Fruit fly (Drosophila melanogaster) whole organism, prepupa: ENCODE measurements around the gene Thor.

ENCODE experiments used
- Blimp-1 ChIP-seq: fragments of 200-800 bp; sonication (Bioruptor generic); optimal IDR thresholded peaks from 3 replicates; lab custom pipeline; 2017; ENCODE audit warnings: missing biosample characterization, missing genetic modification characterization, mild to moderate bottlenecking, moderate library complexity, missing genetic modification reagents
- CG11294 ChIP-seq: fragments of 200-800 bp; sonication (Bioruptor generic); IDR thresholded peaks from 2 replicates; pipeline ENCODE4 v1.3.6; 2022; ENCODE audit warnings: missing biosample characterization, missing genetic modification characterization
- CG11762 ChIP-seq: fragments of 200-800 bp; sonication (Bioruptor generic); optimal IDR thresholded peaks from 3 replicates; lab custom pipeline; 2016; ENCODE audit warnings: missing biosample characterization, missing genetic modification characterization; ENCODE audit not compliant: insufficient read depth
- CG11902 ChIP-seq: fragments of 200-800 bp; sonication (Bioruptor generic); optimal IDR thresholded peaks from 3 replicates; lab custom pipeline; 2016; ENCODE audit warnings: missing biosample characterization, missing genetic modification characterization
- CG1621 ChIP-seq: fragments of 200-800 bp; sonication (Bioruptor generic); optimal IDR thresholded peaks from 3 replicates; lab custom pipeline; 2018; ENCODE audit warnings: missing biosample characterization, mild to moderate bottlenecking, missing genetic modification characterization
- CG16779 ChIP-seq: fragments of 200-800 bp; sonication (Bioruptor generic); optimal IDR thresholded peaks from 3 replicates; lab custom pipeline; 2017; ENCODE audit warnings: missing biosample characterization, mild to moderate bottlenecking, missing genetic modification characterization
- CG3032 ChIP-seq: fragments of 200-800 bp; optimal IDR thresholded peaks from 2 replicates; lab custom pipeline; 2019; ENCODE audit warnings: missing biosample characterization, mild to moderate bottlenecking, missing genetic modification characterization, moderate library complexity
- CG31627 ChIP-seq: fragments of 200-800 bp; sonication (Bioruptor generic); optimal IDR thresholded peaks from 3 replicates; lab custom pipeline; 2016; ENCODE audit warnings: missing biosample characterization, missing genetic modification characterization
- CG32006 ChIP-seq: fragments of 200-800 bp; sonication (Bioruptor generic); optimal IDR thresholded peaks from 3 replicates; lab custom pipeline; 2017; ENCODE audit warnings: missing biosample characterization, mild to moderate bottlenecking, missing genetic modification characterization
- CG34406 ChIP-seq: fragments of 200-800 bp; sonication (Bioruptor generic); optimal IDR thresholded peaks from 3 replicates; lab custom pipeline; 2016; ENCODE audit warnings: missing biosample characterization, missing genetic modification characterization
- CG3919 ChIP-seq: fragments of 200-800 bp; sonication (Bioruptor generic); optimal IDR thresholded peaks from 3 replicates; lab custom pipeline; 2016; ENCODE audit warnings: missing biosample characterization, missing genetic modification characterization
- CG4318 ChIP-seq: fragments of 200-800 bp; sonication (Bioruptor generic); optimal IDR thresholded peaks from 3 replicates; lab custom pipeline; 2017; ENCODE audit warnings: missing biosample characterization, mild to moderate bottlenecking, missing genetic modification characterization
- CG6163 ChIP-seq: fragments of 200-800 bp; sonication (Bioruptor generic); IDR thresholded peaks from 3 replicates; pipeline ENCODE4 v1.3.6; 2022; ENCODE audit warnings: missing biosample characterization, missing genetic modification characterization
- CG6276 ChIP-seq: fragments of 200-800 bp; sonication (Bioruptor generic); optimal IDR thresholded peaks from 2 replicates; lab custom pipeline; 2017; ENCODE audit warnings: missing biosample characterization, mild to moderate bottlenecking, missing genetic modification characterization
- CG6792 ChIP-seq: fragments of 200-800 bp; sonication (Bioruptor generic); optimal IDR thresholded peaks from 3 replicates; lab custom pipeline; 2016; ENCODE audit warnings: missing biosample characterization, missing genetic modification characterization
- CG6808 ChIP-seq: fragments of 200-800 bp; sonication (Bioruptor generic); optimal IDR thresholded peaks from 3 replicates; lab custom pipeline; 2017; ENCODE audit warnings: missing biosample characterization, missing genetic modification characterization, mild to moderate bottlenecking, moderate library complexity, missing genetic modification reagents
- CG6854 ChIP-seq: fragments of 200-800 bp; sonication (Bioruptor generic); optimal IDR thresholded peaks from 2 replicates; lab custom pipeline; 2017; ENCODE audit warnings: missing biosample characterization, mild to moderate bottlenecking, missing genetic modification characterization
- CG7368 ChIP-seq: fragments of 200-800 bp; sonication (Bioruptor generic); optimal IDR thresholded peaks from 3 replicates; lab custom pipeline; 2016; ENCODE audit warnings: missing biosample characterization, missing genetic modification characterization
- CG8119 ChIP-seq: fragments of 200-800 bp; sonication (Bioruptor generic); IDR thresholded peaks from 3 replicates; pipeline ENCODE4 v1.3.6; 2022; ENCODE audit warnings: missing biosample characterization, missing genetic modification characterization
- CG8319 ChIP-seq: fragments of 200-800 bp; sonication (Bioruptor generic); optimal IDR thresholded peaks from 3 replicates; lab custom pipeline; 2016; ENCODE audit warnings: missing biosample characterization, missing genetic modification characterization
- CG8632 ChIP-seq: fragments of 200-800 bp; sonication (Bioruptor generic); optimal IDR thresholded peaks from 3 replicates; lab custom pipeline; 2016; ENCODE audit warnings: missing biosample characterization, missing genetic modification characterization
- CG9139 ChIP-seq: fragments of 200-800 bp; sonication (Bioruptor generic); optimal IDR thresholded peaks from 3 replicates; lab custom pipeline; 2017; ENCODE audit warnings: missing biosample characterization, mild to moderate bottlenecking, missing genetic modification characterization
- Eip75B ChIP-seq: fragments of 200-800 bp; sonication (Bioruptor generic); optimal IDR thresholded peaks from 3 replicates; lab custom pipeline; 2016; ENCODE audit warnings: missing biosample characterization, missing genetic modification characterization
- Eip78C ChIP-seq: fragments of 200-800 bp; sonication (Bioruptor generic); peaks from one replicate; lab custom pipeline; 2016; ENCODE audit warnings: missing biosample characterization, missing genetic modification characterization
- Eip93F ChIP-seq: fragments of 200-800 bp; sonication (Bioruptor generic); optimal IDR thresholded peaks from 2 replicates; lab custom pipeline; 2016; ENCODE audit warnings: missing biosample characterization, mild to moderate bottlenecking, missing genetic modification characterization
- Ets21C ChIP-seq: fragments of 200-800 bp; sonication (Bioruptor generic); optimal IDR thresholded peaks from 3 replicates; lab custom pipeline; 2016; ENCODE audit warnings: missing biosample characterization, missing genetic modification characterization
- Ets96B ChIP-seq: fragments of 200-800 bp; optimal IDR thresholded peaks from 2 replicates; lab custom pipeline; 2019; ENCODE audit warnings: missing biosample characterization, mild to moderate bottlenecking, missing genetic modification characterization, moderate library complexity
- Gug ChIP-seq: fragments of 200-800 bp; sonication (Bioruptor generic); IDR thresholded peaks from 2 replicates; pipeline ENCODE4 v1.3.6; 2022; ENCODE audit warnings: missing biosample characterization, missing genetic modification characterization
- Hr38 ChIP-seq: sonication (Bioruptor generic); optimal IDR thresholded peaks from 2 replicates; lab custom pipeline; 2016; ENCODE audit warnings: missing biosample characterization, missing genetic modification characterization
- Hr39 ChIP-seq: fragments of 200-800 bp; sonication (Bioruptor generic); optimal IDR thresholded peaks from 2 replicates; lab custom pipeline; 2016; ENCODE audit warnings: missing biosample characterization, missing genetic modification characterization
- Hr4 ChIP-seq: fragments of 200-800 bp; sonication (Bioruptor generic); optimal IDR thresholded peaks from 3 replicates; lab custom pipeline; 2016; ENCODE audit warnings: missing biosample characterization, missing genetic modification characterization
- Lpt ChIP-seq: fragments of 200-800 bp; sonication (Bioruptor generic); optimal IDR thresholded peaks from 3 replicates; lab custom pipeline; 2016; ENCODE audit warnings: missing biosample characterization, missing genetic modification characterization
- OdsH ChIP-seq: fragments of 200-800 bp; sonication (Bioruptor generic); optimal IDR thresholded peaks from 3 replicates; lab custom pipeline; 2016; ENCODE audit warnings: missing biosample characterization, missing genetic modification characterization
- Smox ChIP-seq: fragments of 200-800 bp; sonication (Bioruptor generic); optimal IDR thresholded peaks from 3 replicates; lab custom pipeline; 2016; ENCODE audit warnings: missing biosample characterization, missing genetic modification characterization
- Sox102F ChIP-seq: fragments of 200-800 bp; sonication (Bioruptor generic); optimal IDR thresholded peaks from 2 replicates; lab custom pipeline; 2016; ENCODE audit warnings: missing biosample characterization, mild to moderate bottlenecking, missing genetic modification characterization
- Sox14 ChIP-seq: fragments of 200-800 bp; sonication (Bioruptor generic); optimal IDR thresholded peaks from 3 replicates; lab custom pipeline; 2016; ENCODE audit warnings: missing biosample characterization, missing genetic modification characterization
- Sox15 ChIP-seq: fragments of 200-800 bp; sonication (Bioruptor generic); optimal IDR thresholded peaks from 3 replicates; lab custom pipeline; 2016; ENCODE audit warnings: missing biosample characterization, missing genetic modification characterization
- acj6 ChIP-seq: fragments of 200-800 bp; sonication (Bioruptor generic); optimal IDR thresholded peaks from 3 replicates; lab custom pipeline; 2016; ENCODE audit warnings: missing biosample characterization, missing genetic modification characterization
- cyc ChIP-seq: fragments of 200-800 bp; sonication (Bioruptor generic); optimal IDR thresholded peaks from 3 replicates; lab custom pipeline; 2016; ENCODE audit warnings: missing biosample characterization, missing genetic modification characterization
- dac ChIP-seq: fragments of 200-800 bp; sonication (Bioruptor generic); optimal IDR thresholded peaks from 2 replicates; lab custom pipeline; 2017; ENCODE audit warnings: missing biosample characterization, mild to moderate bottlenecking, missing genetic modification characterization
- dsx ChIP-seq: fragments of 200-800 bp; optimal IDR thresholded peaks from 3 replicates; lab custom pipeline; 2019; ENCODE audit warnings: missing biosample characterization, mild to moderate bottlenecking, missing genetic modification characterization, moderate library complexity; ENCODE audit not compliant: poor library complexity, severe bottlenecking
- eg ChIP-seq: fragments of 200-800 bp; sonication (Bioruptor generic); IDR thresholded peaks from 3 replicates; pipeline ENCODE4 v1.3.6; 2022; ENCODE audit warnings: missing biosample characterization, missing genetic modification characterization
- esn ChIP-seq: fragments of 200-800 bp; sonication (Bioruptor generic); optimal IDR thresholded peaks from 2 replicates; lab custom pipeline; 2016; ENCODE audit warnings: missing biosample characterization, mild to moderate bottlenecking, missing genetic modification characterization, moderate library complexity
- fd85E ChIP-seq: fragments of 200-800 bp; sonication (Bioruptor generic); optimal IDR thresholded peaks from 3 replicates; lab custom pipeline; 2016; ENCODE audit warnings: missing biosample characterization, missing genetic modification characterization
- fkh ChIP-seq: fragments of 200-800 bp; sonication (Bioruptor generic); optimal IDR thresholded peaks from 3 replicates; lab custom pipeline; 2017; ENCODE audit warnings: missing biosample characterization, mild to moderate bottlenecking, missing genetic modification characterization, moderate library complexity
- lz ChIP-seq: fragments of 200-800 bp; sonication (Bioruptor generic); optimal IDR thresholded peaks from 3 replicates; lab custom pipeline; 2016; ENCODE audit warnings: missing biosample characterization, missing genetic modification characterization
- net ChIP-seq: fragments of 200-800 bp; sonication (Bioruptor generic); optimal IDR thresholded peaks from 3 replicates; lab custom pipeline; 2016; ENCODE audit warnings: missing biosample characterization, missing genetic modification characterization
- pdm3 ChIP-seq: fragments of 200-800 bp; sonication (Bioruptor generic); optimal IDR thresholded peaks from 3 replicates; lab custom pipeline; 2016; ENCODE audit warnings: missing biosample characterization, missing genetic modification characterization
- salr ChIP-seq, 2 experiments: fragments of 200-800 bp; sonication (Bioruptor generic); optimal IDR thresholded peaks; 3 replicates each; lab custom pipeline; 2016 to 2018; ENCODE audit warnings: missing biosample characterization in 2 of 2, missing genetic modification characterization in 2 of 2, mild to moderate bottlenecking in 1 of 2
- spab ChIP-seq: fragments of 200-800 bp; sonication (Bioruptor generic); optimal IDR thresholded peaks from 2 replicates; lab custom pipeline; 2017; ENCODE audit warnings: missing biosample characterization, mild to moderate bottlenecking, missing genetic modification characterization, missing genetic modification reagents
- svp ChIP-seq: fragments of 200-800 bp; sonication (Bioruptor generic); peaks from one replicate; lab custom pipeline; 2016; ENCODE audit warnings: missing biosample characterization, missing genetic modification characterization
- topi ChIP-seq: fragments of 200-800 bp; sonication (Bioruptor generic); optimal IDR thresholded peaks from 3 replicates; lab custom pipeline; 2016; ENCODE audit warnings: missing biosample characterization, missing genetic modification characterization
- vri ChIP-seq: fragments of 200-800 bp; sonication (Bioruptor generic); optimal IDR thresholded peaks from 3 replicates; lab custom pipeline; 2016; ENCODE audit warnings: missing biosample characterization, mild to moderate bottlenecking, missing genetic modification characterization

Thor gene

dm6 chr2L:3444789-3445188 lies 33.4 kb upstream of the Thor start:
- TF ChIP-seq vri (GFP tag; lab: Kevin White, UChicago) (peak; percentile 28), CG8632 (GFP tag; lab: Kevin White, UChicago) (no peak), CG6276 (GFP tag; lab: Kevin White, UChicago) (no peak), Smox (GFP tag; lab: Kevin White, UChicago) (no peak), CG11762 (GFP tag; lab: Kevin White, UChicago) (peak; percentile 68), Eip75B (no peak), CG6792 (GFP tag; lab: Kevin White, UChicago) (peak; percentile 55), CG4318 (GFP tag; lab: Kevin White, UChicago) (no peak), CG31627 (GFP tag; lab: Kevin White, UChicago) (peak; percentile 72), CG8119 (GFP tag; lab: Robert Waterston, UW) (peak; percentile 83), Eip78C (peak; percentile 90), CG11902 (GFP tag; lab: Kevin White, UChicago) (peak; percentile 52), CG7368 (peak; percentile 68), Hr39 (peak; percentile 77), OdsH (peak; percentile 81), CG1621 (tag; lab: Kevin White, UChicago) (peak; percentile 74), spab (no peak), salr (GFP tag; optimal IDR thresholded peaks at IDR 0.05; lab: Kevin White, UChicago) (peak in 1 of 2 experiments; percentile 69), topi (GFP tag; lab: Kevin White, UChicago) (peak; percentile 62), CG9139 (GFP tag; lab: Kevin White, UChicago) (no peak), CG6163 (GFP tag; lab: Robert Waterston, UW) (peak; percentile 93), net (GFP tag; lab: Kevin White, UChicago) (no peak), acj6 (GFP tag; lab: Kevin White, UChicago) (peak; percentile 76), esn (GFP tag; lab: Kevin White, UChicago) (peak; percentile 66), fd85E (GFP tag; lab: Kevin White, UChicago) (no peak), CG6808 (GFP tag; lab: Kevin White, UChicago) (no peak), dsx (GFP tag; lab: Kevin White, UChicago) (no peak), CG8319 (GFP tag; lab: Kevin White, UChicago) (no peak), CG3919 (GFP tag; lab: Kevin White, UChicago) (peak; percentile 84), pdm3 (GFP tag; lab: Kevin White, UChicago) (no peak), fkh (no peak), dac (GFP tag; lab: Kevin White, UChicago) (peak; percentile 71), lz (peak; percentile 66), cyc (GFP tag; lab: Kevin White, UChicago) (peak; percentile 72), eg (GFP tag; lab: Robert Waterston, UW) (peak; percentile 85), CG3032 (peak; percentile 64), Ets96B (tag; lab: Kevin White, UChicago) (peak; percentile 71), Ets21C (GFP tag; lab: Kevin White, UChicago) (no peak), Eip93F (GFP tag; lab: Kevin White, UChicago) (no peak), Gug (GFP tag; lab: Robert Waterston, UW) (peak; percentile 73), CG6854 (GFP tag; lab: Kevin White, UChicago) (peak; percentile 8), svp (GFP tag; lab: Kevin White, UChicago) (no peak), CG32006 (no peak), CG34406 (GFP tag; lab: Kevin White, UChicago) (peak; percentile 57), Hr4 (GFP tag; lab: Kevin White, UChicago) (no peak), Hr38 (GFP tag; lab: Kevin White, UChicago) (no peak), Blimp-1 (GFP tag; lab: Kevin White, UChicago) (no peak), Sox14 (GFP tag; lab: Kevin White, UChicago) (peak; percentile 77), CG11294 (peak; percentile 59), Lpt (GFP tag; lab: Kevin White, UChicago) (peak; percentile 76), Sox15 (GFP tag; lab: Kevin White, UChicago) (peak; percentile 46), CG16779 (tag; lab: Kevin White, UChicago) (peak; percentile 44), Sox102F (GFP tag; lab: Kevin White, UChicago) (no peak)
